Worm (Caenorhabditis elegans) whole organism, early embryonic: ENCODE data around the gene K06H6.4.

Experiments
- ama-1 ChIP-seq: fragments of 150-350 bp; optimal IDR thresholded peaks from 2 replicates; lab custom pipeline; 2014
- flt-1 ChIP-seq: fragments of 200-800 bp; sonication (Bioruptor generic); IDR thresholded peaks from 2 replicates; pipeline ENCODE4 v1.3.6; 2022; ENCODE audit warnings: missing genetic modification characterization, missing compliant biosample characterization

ce11 chrV:534176-534575, 44.9 kb upstream of the K06H6.4 start, which contains the start of gene nhr-132:
- TF ChIP-seq flt-1 (GFP tag; lab: Robert Waterston, UW), result no peak
- no peak for TF ChIP-seq ama-1 (lab: Kevin White, UChicago)
